Worm (Caenorhabditis elegans) whole organism, late embryonic: ENCODE data around the gene C27A2.8.

ENCODE experiments used
- K02D7.2 ChIP-seq: sonication (generic microtip); optimal IDR thresholded peaks from 2 replicates; lab custom pipeline; 2017; ENCODE audit warnings: mild to moderate bottlenecking, missing genetic modification characterization, missing compliant biosample characterization
- dve-1 ChIP-seq: sonication (generic microtip); optimal IDR thresholded peaks from 2 replicates; lab custom pipeline; 2017; ENCODE audit warnings: antibody characterized with exemption, mild to moderate bottlenecking, missing genetic modification characterization, missing compliant biosample characterization
- sdc-2 ChIP-seq: sonication (generic microtip); optimal IDR thresholded peaks from 2 replicates; lab custom pipeline; 2016; ENCODE audit warnings: missing genotype, missing genetic modification characterization, missing compliant biosample characterization
- tbx-7 ChIP-seq: sonication (generic microtip); optimal IDR thresholded peaks from 2 replicates; lab custom pipeline; 2016; ENCODE audit warnings: missing genotype, missing genetic modification characterization, missing compliant biosample characterization
- zip-5 ChIP-seq: sonication (generic microtip); optimal IDR thresholded peaks from 2 replicates; lab custom pipeline; 2016; ENCODE audit warnings: missing genetic modification characterization, missing compliant biosample characterization

DNA sequence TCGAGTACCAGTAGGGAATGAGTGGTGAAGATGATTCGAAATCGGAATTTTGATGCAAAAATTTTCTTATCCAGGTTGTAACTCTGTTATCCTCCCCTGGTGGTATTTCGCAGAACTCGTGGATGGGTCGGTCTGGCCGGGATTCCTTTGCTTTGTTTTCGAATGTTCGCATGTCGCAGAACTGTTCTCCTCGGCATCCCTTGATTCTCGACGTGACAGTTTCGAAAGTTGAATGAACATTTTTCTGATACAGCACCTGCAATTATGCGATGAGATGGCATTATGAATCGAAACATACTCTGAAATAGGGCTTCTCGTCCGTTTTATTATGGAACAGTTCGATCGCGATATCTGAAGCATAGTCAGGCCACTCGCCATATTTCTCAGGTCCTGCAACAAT, 11.6 kb downstream of the C27A2.8 start:
- TF ChIP-seq tbx-7 (tag; lab: Kevin White, UChicago) (no peak), dve-1 (tag; lab: Kevin White, UChicago) (no peak), zip-5 (tag; lab: Kevin White, UChicago) (no peak), K02D7.2 (tag; lab: Kevin White, UChicago) (no peak), sdc-2 (tag; lab: Kevin White, UChicago) (no peak)
